Fruit fly (Drosophila melanogaster) whole organism, embryonic: ENCODE results near the gene Kpc1.

ENCODE experiments used
- Atf6 ChIP-seq: fragments of 200-800 bp; sonication (Bioruptor generic); IDR thresholded peaks from 2 replicates; pipeline ENCODE4 v1.3.6; 2022; ENCODE audit warnings: missing biosample characterization, missing genetic modification characterization
- B-H1 ChIP-seq: fragments of 200-800 bp; sonication (Bioruptor generic); IDR thresholded peaks from 3 replicates; pipeline ENCODE4 v1.3.6; 2022; ENCODE audit warnings: missing biosample characterization, missing genetic modification characterization
- Blimp-1 ChIP-seq: fragments of 200-800 bp; sonication (Bioruptor generic); optimal IDR thresholded peaks from 3 replicates; lab custom pipeline; 2018; ENCODE audit warnings: missing biosample characterization, missing genetic modification characterization, mild to moderate bottlenecking, moderate library complexity, missing genetic modification reagents
- Bteb2 ChIP-seq: fragments of 200-800 bp; sonication (Bioruptor generic); optimal IDR thresholded peaks from 2 replicates; lab custom pipeline; 2016; ENCODE audit warnings: missing biosample characterization, missing genetic modification characterization
- CG11085 ChIP-seq: fragments of 200-800 bp; sonication (Bioruptor generic); IDR thresholded peaks from 2 replicates; pipeline ENCODE4 v1.3.6; 2022; ENCODE audit warnings: missing biosample characterization, missing genetic modification characterization
- CG11723 ChIP-seq: fragments of 200-800 bp; sonication (Bioruptor generic); optimal IDR thresholded peaks from 2 replicates; lab custom pipeline; 2017; ENCODE audit warnings: missing biosample characterization, mild to moderate bottlenecking, missing genetic modification characterization
- CG12659 ChIP-seq: fragments of 200-800 bp; sonication (Bioruptor generic); optimal IDR thresholded peaks from 3 replicates; lab custom pipeline; 2017; ENCODE audit warnings: mild to moderate bottlenecking, missing biosample characterization, missing genetic modification reagents, missing genetic modification characterization
- CG14860 ChIP-seq: fragments of 200-800 bp; sonication (Bioruptor generic); IDR thresholded peaks from 3 replicates; pipeline ENCODE4 v1.3.6; 2022; ENCODE audit warnings: missing biosample characterization, missing genetic modification characterization; ENCODE audit not compliant: partially characterized antibody
- CG14965 ChIP-seq: fragments of 200-800 bp; sonication (Bioruptor generic); optimal IDR thresholded peaks from 2 replicates; lab custom pipeline; 2016; ENCODE audit warnings: missing biosample characterization, missing genetic modification characterization, borderline replicate concordance
- CG15011 ChIP-seq: fragments of 200-800 bp; sonication (Bioruptor generic); optimal IDR thresholded peaks from 3 replicates; lab custom pipeline; 2018; ENCODE audit warnings: missing biosample characterization, mild to moderate bottlenecking, missing genetic modification characterization
- CG15073 ChIP-seq: fragments of 200-800 bp; sonication (Bioruptor generic); optimal IDR thresholded peaks from 2 replicates; lab custom pipeline; 2016; ENCODE audit warnings: missing biosample characterization, missing genetic modification characterization
- CG15601 ChIP-seq: fragments of 200-800 bp; sonication (Bioruptor generic); optimal IDR thresholded peaks from 3 replicates; lab custom pipeline; 2019; ENCODE audit warnings: missing biosample characterization, mild to moderate bottlenecking, missing genetic modification characterization, moderate library complexity
- CG17568 ChIP-seq: fragments of 200-800 bp; sonication (Bioruptor generic); optimal IDR thresholded peaks from 2 replicates; lab custom pipeline; 2018; ENCODE audit warnings: missing biosample characterization, mild to moderate bottlenecking, missing genetic modification characterization, moderate library complexity
- CG31224 ChIP-seq: fragments of 200-800 bp; sonication (Bioruptor generic); IDR thresholded peaks from 2 replicates; pipeline ENCODE4 v1.3.6; 2022; ENCODE audit warnings: missing biosample characterization, missing genetic modification characterization
- CG31388 ChIP-seq: fragments of 200-800 bp; sonication (Bioruptor generic); optimal IDR thresholded peaks from 2 replicates; lab custom pipeline; 2016; ENCODE audit warnings: missing biosample characterization, missing genetic modification characterization
- CG31441 ChIP-seq: fragments of 200-800 bp; sonication (Bioruptor generic); IDR thresholded peaks from 2 replicates; pipeline ENCODE4 v1.3.6; 2022; ENCODE audit warnings: missing biosample characterization, missing genetic modification characterization
- CG32767 ChIP-seq: fragments of 200-800 bp; sonication (Bioruptor generic); IDR thresholded peaks from 2 replicates; pipeline ENCODE4 v1.3.6; 2022; ENCODE audit warnings: missing biosample characterization, missing genetic modification characterization
- CG34376 ChIP-seq: fragments of 200-800 bp; sonication (Bioruptor generic); optimal IDR thresholded peaks from 2 replicates; lab custom pipeline; 2018; ENCODE audit warnings: missing biosample characterization, mild to moderate bottlenecking, missing genetic modification characterization
- CG3995 ChIP-seq: fragments of 200-800 bp; sonication (Bioruptor generic); optimal IDR thresholded peaks from 3 replicates; lab custom pipeline; 2016; ENCODE audit warnings: missing biosample characterization, missing genetic modification characterization
- CG5953 ChIP-seq: fragments of 200-800 bp; sonication (Bioruptor generic); IDR thresholded peaks from 2 replicates; pipeline ENCODE4 v1.3.6; 2022; ENCODE audit warnings: missing biosample characterization, missing genetic modification characterization
- CG6791 ChIP-seq: fragments of 200-800 bp; sonication (Bioruptor generic); IDR thresholded peaks from 3 replicates; pipeline ENCODE4 v1.3.6; 2022; ENCODE audit warnings: missing biosample characterization, missing genetic modification characterization; ENCODE audit not compliant: partially characterized antibody
- CG8765 ChIP-seq: fragments of 200-800 bp; sonication (Bioruptor generic); IDR thresholded peaks from 2 replicates; pipeline ENCODE4 v1.3.6; 2022; ENCODE audit warnings: missing biosample characterization, missing genetic modification characterization
- Deaf1 ChIP-seq: fragments of 200-800 bp; optimal IDR thresholded peaks from 3 replicates; lab custom pipeline; 2019; ENCODE audit warnings: missing biosample characterization, mild to moderate bottlenecking, missing genetic modification characterization, moderate library complexity
- Doc2 ChIP-seq: fragments of 200-800 bp; sonication (Bioruptor generic); IDR thresholded peaks from 2 replicates; pipeline ENCODE4 v1.3.6; 2022; ENCODE audit warnings: missing biosample characterization, missing genetic modification characterization
- Drgx ChIP-seq: fragments of 200-800 bp; sonication (Bioruptor generic); IDR thresholded peaks from 2 replicates; pipeline ENCODE4 v1.3.6; 2022; ENCODE audit warnings: missing biosample characterization, missing genetic modification characterization
- Ets97D ChIP-seq: fragments of 200-800 bp; sonication (Bioruptor generic); optimal IDR thresholded peaks from 3 replicates; lab custom pipeline; 2016; ENCODE audit warnings: missing biosample characterization, missing genetic modification characterization
- HLHmδ ChIP-seq: fragments of 200-800 bp; sonication (Bioruptor generic); optimal IDR thresholded peaks from 2 replicates; lab custom pipeline; 2018; ENCODE audit warnings: missing biosample characterization, mild to moderate bottlenecking, missing genetic modification characterization, moderate library complexity
- Hr3 ChIP-seq: fragments of 200-800 bp; sonication (Bioruptor generic); optimal IDR thresholded peaks from 3 replicates; lab custom pipeline; 2016; ENCODE audit warnings: missing biosample characterization, missing genetic modification characterization
- MBD-R2 ChIP-seq: fragments of 200-800 bp; sonication (Bioruptor generic); IDR thresholded peaks from 2 replicates; pipeline ENCODE4 v1.3.6; 2022; ENCODE audit warnings: missing biosample characterization, missing genetic modification characterization
- Mrtf ChIP-seq: fragments of 200-800 bp; sonication (Bioruptor generic); IDR thresholded peaks from 3 replicates; pipeline ENCODE4 v1.3.6; 2022; ENCODE audit warnings: missing biosample characterization, missing genetic modification characterization
- Nf-YC ChIP-seq: fragments of 200-800 bp; optimal IDR thresholded peaks from 3 replicates; lab custom pipeline; 2019; ENCODE audit warnings: missing biosample characterization, mild to moderate bottlenecking, missing genetic modification characterization, moderate library complexity
- Pdp1 ChIP-seq, 2 experiments: fragments of 200-800 bp; sonication (Bioruptor generic); optimal IDR thresholded peaks; 3 replicates each; lab custom pipeline; 2016; ENCODE audit warnings: missing biosample characterization in 2 of 2, missing genetic modification characterization in 2 of 2, mild to moderate bottlenecking in 1 of 2, moderate library complexity in 1 of 2
- Vsx1 ChIP-seq: fragments of 200-800 bp; sonication (Bioruptor generic); optimal IDR thresholded peaks from 2 replicates; lab custom pipeline; 2017; ENCODE audit warnings: missing biosample characterization, mild to moderate bottlenecking, missing genetic modification characterization, missing genetic modification reagents
- ap ChIP-seq: fragments of 200-800 bp; sonication (Bioruptor generic); IDR thresholded peaks from 2 replicates; pipeline ENCODE4 v1.3.6; 2022; ENCODE audit warnings: missing biosample characterization, missing genetic modification characterization
- bsh ChIP-seq, 2 experiments: fragments of 200-800 bp; sonication (Bioruptor generic); optimal IDR thresholded peaks; 2 replicates each; lab custom pipeline; 2017 to 2018; ENCODE audit warnings: mild to moderate bottlenecking in 2 of 2, missing biosample characterization in 2 of 2, missing genetic modification characterization in 2 of 2, moderate library complexity in 1 of 2
- cg ChIP-seq: fragments of 200-800 bp; sonication (Bioruptor generic); optimal IDR thresholded peaks from 3 replicates; lab custom pipeline; 2019; ENCODE audit warnings: missing biosample characterization, mild to moderate bottlenecking, missing genetic modification characterization, moderate library complexity
- croc ChIP-seq: fragments of 200-800 bp; sonication (Bioruptor generic); conservative IDR thresholded peaks from 3 replicates; pipeline ENCODE4 v1.3.6; 2022; ENCODE audit warnings: missing biosample characterization, missing genetic modification characterization
- da ChIP-seq: fragments of 200-800 bp; sonication (Bioruptor generic); optimal IDR thresholded peaks from 2 replicates; lab custom pipeline; 2016; ENCODE audit warnings: missing biosample characterization, missing genetic modification characterization
- gcm2 ChIP-seq: fragments of 200-800 bp; sonication (Bioruptor generic); optimal IDR thresholded peaks from 2 replicates; lab custom pipeline; 2016; ENCODE audit warnings: missing biosample characterization, missing genetic modification characterization
- hbn ChIP-seq: fragments of 200-800 bp; sonication (Bioruptor generic); IDR thresholded peaks from 2 replicates; pipeline ENCODE4 v1.3.6; 2022; ENCODE audit warnings: missing biosample characterization, missing genetic modification characterization; ENCODE audit not compliant: partially characterized antibody
- her ChIP-seq: fragments of 200-800 bp; sonication (Bioruptor generic); optimal IDR thresholded peaks from 2 replicates; lab custom pipeline; 2016; ENCODE audit warnings: missing biosample characterization, missing genetic modification characterization
- lab ChIP-seq: fragments of 200-800 bp; sonication (Bioruptor generic); optimal IDR thresholded peaks from 3 replicates; lab custom pipeline; 2017; ENCODE audit warnings: missing biosample characterization, missing genetic modification characterization, mild to moderate bottlenecking, moderate library complexity, missing genetic modification reagents
- maf-S ChIP-seq: fragments of 200-800 bp; sonication (Bioruptor generic); optimal IDR thresholded peaks from 2 replicates; lab custom pipeline; 2016; ENCODE audit warnings: missing biosample characterization, missing genetic modification characterization
- onecut ChIP-seq: fragments of 200-800 bp; sonication (Bioruptor generic); IDR thresholded peaks from 2 replicates; pipeline ENCODE4 v1.3.6; 2022; ENCODE audit warnings: missing biosample characterization, missing genetic modification characterization
- p53 ChIP-seq: fragments of 200-800 bp; sonication (Bioruptor generic); optimal IDR thresholded peaks from 2 replicates; lab custom pipeline; 2016; ENCODE audit warnings: missing biosample characterization, missing genetic modification characterization
- ro ChIP-seq: fragments of 200-800 bp; sonication (Bioruptor generic); IDR thresholded peaks from 2 replicates; pipeline ENCODE4 v1.3.6; 2022; ENCODE audit warnings: missing biosample characterization, missing genetic modification characterization
- ssp ChIP-seq: fragments of 200-800 bp; sonication (Bioruptor generic); IDR thresholded peaks from 2 replicates; pipeline ENCODE4 v1.3.6; 2022; ENCODE audit warnings: missing biosample characterization, missing genetic modification characterization
- yki ChIP-seq: fragments of >200 bp; optimal IDR thresholded peaks from 3 replicates; lab custom pipeline; 2018
- zfh2 ChIP-seq: fragments of 200-800 bp; sonication (Bioruptor generic); optimal IDR thresholded peaks from 2 replicates; lab custom pipeline; 2016; ENCODE audit warnings: missing biosample characterization, missing genetic modification characterization

The Kpc1 gene

DNA sequence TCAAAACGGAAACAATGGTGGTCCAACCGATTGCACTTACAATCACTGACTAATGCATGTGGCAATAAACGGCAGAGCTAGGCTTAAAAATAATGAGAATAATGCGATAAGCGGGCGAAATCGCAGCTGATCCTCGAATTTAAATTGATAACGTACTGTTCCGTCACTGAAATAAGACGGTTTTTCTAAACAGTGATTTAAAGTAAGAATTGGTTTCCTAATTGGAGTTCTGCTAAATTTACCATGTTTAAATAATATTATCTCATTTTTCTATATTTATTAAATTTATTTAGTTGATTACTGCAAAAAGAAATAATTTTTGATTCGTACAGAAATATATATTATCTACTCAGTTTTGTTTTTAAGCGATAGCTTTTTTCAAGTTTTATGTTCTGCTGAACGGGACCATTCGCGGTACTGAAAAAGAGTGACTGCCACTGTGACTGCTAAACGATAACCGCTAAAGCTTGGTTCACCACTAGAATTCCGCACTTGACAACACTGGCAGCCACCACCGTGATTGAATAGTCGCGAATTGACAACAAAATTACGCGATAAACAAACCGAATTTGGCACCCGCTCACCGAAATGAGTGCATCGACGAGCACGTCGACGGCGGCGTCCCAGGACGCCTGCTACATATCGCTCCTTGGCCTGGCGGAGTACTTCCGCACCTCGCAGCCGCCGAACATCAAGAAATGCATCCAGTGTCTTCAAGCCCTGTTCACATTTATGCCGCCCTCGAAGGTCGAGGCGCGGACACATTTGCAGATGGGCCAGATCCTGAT, 12.9 kb upstream of the Kpc1 start, which contains the start of the genes Spn88Eb and Mau2 (continued):
- TF ChIP-seq CG32767 (GFP tag; lab: Robert Waterston, UW) = 0 out of 2 replicates have a peak, but pooled peaks have one; percentile 52
- TF ChIP-seq onecut (GFP tag; lab: Robert Waterston, UW) = peak; percentile 57
- TF ChIP-seq CG14965 = no peak
- peak; percentile 52 for TF ChIP-seq her (GFP tag; lab: Kevin White, UChicago)
- peak; percentile 53 for TF ChIP-seq maf-S (GFP tag; lab: Kevin White, UChicago)
- no peak for TF ChIP-seq Vsx1
- TF ChIP-seq CG15601 (tag; lab: Kevin White, UChicago) = peak; percentile 96
- TF ChIP-seq Deaf1 (tag; lab: Kevin White, UChicago) = no peak
- TF ChIP-seq da (GFP tag; lab: Kevin White, UChicago) = no peak
- 0 out of 2 replicates have a peak, but pooled peaks have one; percentile 31 for TF ChIP-seq Atf6
- TF ChIP-seq CG5953 (GFP tag; lab: Robert Waterston, UW) = no peak
- TF ChIP-seq ap (GFP tag; lab: Robert Waterston, UW) = no peak
- TF ChIP-seq Nf-YC (tag; lab: Kevin White, UChicago) = peak; percentile 67
- TF ChIP-seq Doc2 (GFP tag; lab: Robert Waterston, UW) = no peak
- peak; percentile 100 for TF ChIP-seq CG31441 (GFP tag; lab: Robert Waterston, UW)
- TF ChIP-seq zfh2 (GFP tag; lab: Kevin White, UChicago) = peak; percentile 77
- TF ChIP-seq CG3995 (GFP tag; lab: Kevin White, UChicago) = peak; percentile 100
- peak; percentile 39 for TF ChIP-seq Ets97D (GFP tag; lab: Kevin White, UChicago)
- no peak for TF ChIP-seq Blimp-1 (GFP tag; lab: Kevin White, UChicago)
- peak; percentile 57; the same call in 2 of the 3 replicates for TF ChIP-seq B-H1 (GFP tag; lab: Robert Waterston, UW)
- TF ChIP-seq p53 (GFP tag; lab: Kevin White, UChicago) = peak; percentile 26
- TF ChIP-seq Mrtf (GFP tag; lab: Robert Waterston, UW) = peak; percentile 69; the same call in 2 of the 3 replicates
- TF ChIP-seq lab = no peak
- TF ChIP-seq CG8765 (GFP tag; lab: Robert Waterston, UW) = peak; percentile 61; the same call in 1 of the 2 replicates
- peak; percentile 56; the same call in 2 of the 3 replicates for TF ChIP-seq croc (GFP tag; lab: Robert Waterston, UW)
- no peak for TF ChIP-seq CG15011
- TF ChIP-seq CG11723 = no peak
- peak; percentile 21 for TF ChIP-seq Bteb2 (GFP tag; lab: Kevin White, UChicago)
- TF ChIP-seq bsh (GFP tag; optimal IDR thresholded peaks at IDR 0.05; lab: Kevin White, UChicago) = peak in 1 of 2 experiments; percentile 46
- peak; percentile 76 for TF ChIP-seq CG6791 (GFP tag; lab: Robert Waterston, UW)
- peak; percentile 70 for TF ChIP-seq CG31224
- no peak for TF ChIP-seq cg (GFP tag; lab: Kevin White, UChicago)
- TF ChIP-seq HLHmδ = no peak
- TF ChIP-seq CG17568 (GFP tag; lab: Kevin White, UChicago) = no peak
- peak; percentile 97 for TF ChIP-seq MBD-R2 (GFP tag; lab: Robert Waterston, UW)
- TF ChIP-seq CG14860 (GFP tag; lab: Robert Waterston, UW) = peak; percentile 46; the same call in 2 of the 3 replicates
- peak; percentile 75 for TF ChIP-seq CG12659 (GFP tag; lab: Kevin White, UChicago)
- peak; percentile 76 for TF ChIP-seq CG11085 (GFP tag; lab: Robert Waterston, UW)
- TF ChIP-seq ro (GFP tag; lab: Robert Waterston, UW) = no peak; the same call in 1 of the 2 replicates
- peak; percentile 37; the same call in 1 of the 2 replicates for TF ChIP-seq Drgx (GFP tag; lab: Robert Waterston, UW)
- TF ChIP-seq CG31388 = no peak
- TF ChIP-seq Hr3 (GFP tag; lab: Kevin White, UChicago) = peak; percentile 60
- TF ChIP-seq gcm2 (GFP tag; lab: Kevin White, UChicago) = no peak
- TF ChIP-seq hbn (GFP tag; lab: Robert Waterston, UW) = peak; percentile 68
- no peak for TF ChIP-seq CG15073 (GFP tag; lab: Kevin White, UChicago)
- TF ChIP-seq Pdp1 (GFP tag; optimal IDR thresholded peaks at IDR 0.05; lab: Kevin White, UChicago) = peak; percentile 35 to 73
- peak; percentile 70 for TF ChIP-seq CG34376
- no peak for TF ChIP-seq yki
- TF ChIP-seq ssp (GFP tag; lab: Robert Waterston, UW) = peak; percentile 82
